Worm (Caenorhabditis elegans) whole organism, late embryonic: Measurements from ENCODE around the gene Y73C8C.8.

Source experiments
- ceh-9 ChIP-seq: sonication (generic microtip); optimal IDR thresholded peaks from 2 replicates; lab custom pipeline; 2016; ENCODE audit warnings: mild to moderate bottlenecking, missing genetic modification characterization, inconsistent platforms, missing compliant biosample characterization
- elt-4 ChIP-seq: sonication (generic microtip); optimal IDR thresholded peaks from 2 replicates; lab custom pipeline; 2016; ENCODE audit warnings: missing genetic modification characterization, missing compliant biosample characterization
- hlh-30 ChIP-seq: sonication (generic microtip); optimal IDR thresholded peaks from 2 replicates; lab custom pipeline; 2017; ENCODE audit warnings: antibody characterized with exemption, missing genetic modification characterization, missing compliant biosample characterization; ENCODE audit not compliant: insufficient read depth
- pha-4 ChIP-seq: fragments of 150-350 bp; optimal IDR thresholded peaks from 2 replicates; lab custom pipeline; 2018; ENCODE audit warnings: missing biosample characterization, missing genetic modification reagents, missing genetic modification characterization
- syd-9 ChIP-seq: sonication (generic microtip); optimal IDR thresholded peaks from 2 replicates; lab custom pipeline; 2016; ENCODE audit warnings: mild to moderate bottlenecking, missing genetic modification characterization, moderate library complexity, missing compliant biosample characterization

DNA sequence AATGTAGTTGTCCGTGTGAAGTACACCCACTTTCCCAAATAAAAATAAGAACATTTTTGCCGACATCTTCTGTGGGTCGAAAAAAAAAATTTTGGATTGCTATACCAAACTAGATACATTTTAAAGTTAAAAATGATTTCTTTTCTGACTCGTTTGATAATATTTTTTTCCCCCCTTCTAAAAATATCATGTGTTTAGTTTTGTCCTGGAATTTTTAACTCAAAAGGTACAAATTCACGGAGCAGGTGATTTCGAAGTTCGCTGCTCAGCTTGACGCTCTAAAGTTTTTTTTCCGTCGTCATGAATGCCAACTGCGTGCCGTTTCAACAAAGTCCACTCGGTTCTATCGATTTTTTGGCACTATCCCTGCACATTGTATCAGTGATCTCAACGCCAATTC lies 47.7 kb downstream of the Y73C8C.8 start, which contains the start of gene srh-185:
- no peak for TF ChIP-seq hlh-30 (tag; lab: Kevin White, UChicago)
- no peak for TF ChIP-seq syd-9 (tag; lab: Kevin White, UChicago)
- no peak for TF ChIP-seq elt-4 (tag; lab: Kevin White, UChicago)
- TF ChIP-seq ceh-9 (tag; lab: Kevin White, UChicago) = no peak
- no peak for TF ChIP-seq pha-4 (tag; lab: Kevin White, UChicago)
